Worm (Caenorhabditis elegans) whole organism, midembryonic: ENCODE results near the gene T21C9.13.

Source experiments
- cog-1 ChIP-seq: sonication (generic microtip); optimal IDR thresholded peaks from 2 replicates; lab custom pipeline; 2016; ENCODE audit warnings: missing genetic modification characterization, missing compliant biosample characterization
- flt-1 ChIP-seq: fragments of 200-800 bp; sonication (Bioruptor generic); IDR thresholded peaks from 2 replicates; pipeline ENCODE4 v1.3.6; 2022; ENCODE audit warnings: missing genetic modification characterization, missing compliant biosample characterization
- klf-2 ChIP-seq: fragments of 200-800 bp; sonication (Bioruptor generic); conservative IDR thresholded peaks from 2 replicates; pipeline ENCODE4 v1.3.6; 2022; ENCODE audit warnings: missing genetic modification reagents, missing genetic modification characterization, missing compliant biosample characterization
- med-1 ChIP-seq: sonication (generic microtip); optimal IDR thresholded peaks from 2 replicates; lab custom pipeline; 2017; ENCODE audit warnings: missing genetic modification characterization, mild to moderate bottlenecking, missing compliant biosample characterization, antibody characterized with exemption, missing genetic modification reagents; ENCODE audit not compliant: insufficient read depth
- ref-1 ChIP-seq: fragments of 200-800 bp; sonication (Bioruptor generic); conservative IDR thresholded peaks from 2 replicates; pipeline ENCODE4 v1.3.6; 2022; ENCODE audit warnings: missing genetic modification reagents, missing genetic modification characterization, missing compliant biosample characterization
- tab-1 ChIP-seq: fragments of 200-800 bp; sonication (Bioruptor generic); IDR thresholded peaks from 2 replicates; pipeline ENCODE4 v1.3.6; 2022; ENCODE audit warnings: missing genetic modification characterization, missing compliant biosample characterization
- ztf-23 ChIP-seq: fragments of 200-800 bp; sonication (Bioruptor generic); IDR thresholded peaks from 2 replicates; pipeline ENCODE4 v1.3.6; 2022; ENCODE audit warnings: missing genetic modification reagents, missing genetic modification characterization, missing compliant biosample characterization
- ztf-29 ChIP-seq: fragments of 200-800 bp; sonication (Bioruptor generic); IDR thresholded peaks from 2 replicates; pipeline ENCODE4 v1.3.6; 2022; ENCODE audit warnings: missing genetic modification reagents, missing genetic modification characterization, missing compliant biosample characterization

DNA sequence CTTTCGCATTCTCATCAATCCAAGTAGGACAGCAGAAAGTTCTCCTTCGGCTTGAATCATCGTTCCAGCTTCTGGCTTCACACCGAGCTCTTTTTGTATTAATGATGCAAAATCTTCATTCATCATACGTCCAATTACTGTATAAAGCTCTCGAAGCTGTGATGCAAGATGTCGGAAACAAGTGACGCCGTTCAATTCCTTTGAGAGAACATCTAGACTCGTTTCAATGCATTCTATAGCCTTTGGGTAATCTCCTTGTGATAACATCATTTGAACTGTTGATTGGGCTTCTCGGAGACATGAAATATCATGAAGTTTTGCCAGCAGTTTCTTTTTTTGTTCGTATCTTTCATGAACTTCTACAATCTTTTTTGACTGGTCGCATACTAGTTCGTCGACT, 28.6 kb upstream of the T21C9.13 start:
- no peak for TF ChIP-seq cog-1
- no peak for TF ChIP-seq med-1
- no peak for TF ChIP-seq flt-1 (GFP tag; lab: Robert Waterston, UW)
- TF ChIP-seq tab-1 (GFP tag; lab: Robert Waterston, UW): no peak
- TF ChIP-seq ztf-23 (GFP tag; lab: Robert Waterston, UW): no peak
- no peak for TF ChIP-seq ref-1
- no peak for TF ChIP-seq ztf-29 (GFP tag; lab: Robert Waterston, UW)
- TF ChIP-seq klf-2 (GFP tag; lab: Robert Waterston, UW): no peak
